Worm (Caenorhabditis elegans): ENCODE data around the gene F16B4.4.

ce11 chrV:1621494-1621893, 27.7 kb downstream of the F16B4.4 start, which contains the start of gene nhr-117:
- no peak for TF ChIP-seq ztf-4 (tag; optimal IDR thresholded peaks at IDR 0.05)
- no peak for TF ChIP-seq mep-1 (tag; optimal IDR thresholded peaks at IDR 0.05)

Data from whole organism, L1 larva.